Worm (Caenorhabditis elegans) whole organism, young adult: ENCODE measurements around the gene set-14.

ENCODE experiments used
- Y79H2A.3 ChIP-seq: fragments of 200-800 bp; sonication (Bioruptor generic); conservative IDR thresholded peaks from 2 replicates; pipeline ENCODE4 v1.3.6; 2022; ENCODE audit warnings: missing genetic modification reagents, missing genetic modification characterization, missing compliant biosample characterization
- ama-1 ChIP-seq, 3 experiments: fragments of 150-350 bp in 1 of 3; sonication (generic microtip) in 2 of 3; optimal IDR thresholded peaks; 2 replicates each; lab custom pipeline; 2014 to 2018; ENCODE audit warnings: missing biosample characterization in 2 of 3, missing genetic modification characterization in 2 of 3, missing genetic modification reagents in 2 of 3
- let-526 ChIP-seq: fragments of 200-800 bp; sonication (Bioruptor generic); IDR thresholded peaks from 2 replicates; pipeline ENCODE4 v1.3.6; 2022; ENCODE audit warnings: missing genetic modification reagents, missing genetic modification characterization, missing compliant biosample characterization
- rcor-1 ChIP-seq: fragments of 200-800 bp; sonication (Bioruptor generic); IDR thresholded peaks from 2 replicates; pipeline ENCODE4 v1.3.6; 2022; ENCODE audit warnings: missing genetic modification reagents, missing genetic modification characterization, missing compliant biosample characterization
- zfh-2 ChIP-seq: fragments of 200-800 bp; sonication (Bioruptor generic); conservative IDR thresholded peaks from 2 replicates; pipeline ENCODE4 v1.3.6; 2022; ENCODE audit warnings: missing genetic modification reagents, missing genetic modification characterization, missing compliant biosample characterization

- no peak for TF ChIP-seq rcor-1 (GFP tag; lab: Robert Waterston, UW)
- no peak for TF ChIP-seq zfh-2 (GFP tag; lab: Robert Waterston, UW)
- no peak for TF ChIP-seq ama-1 (optimal IDR thresholded peaks at IDR 0.05; lab: Kevin White, UChicago)
- TF ChIP-seq ama-1 (GFP tag; optimal IDR thresholded peaks at IDR 0.05; lab: Kevin White, UChicago) = no peak
- no peak for TF ChIP-seq Y79H2A.3 (GFP tag; lab: Robert Waterston, UW)
- no peak for TF ChIP-seq let-526 (GFP tag; lab: Robert Waterston, UW)
Measured at ce11 chrII:10766773-10767172, 29.3 kb downstream of the set-14 start.
